Worm (Caenorhabditis elegans) whole organism, L1 larva: ENCODE measurements around the gene F02D10.6.

Source experiments
- Y116A8C.19 ChIP-seq: sonication (generic microtip); optimal IDR thresholded peaks from 2 replicates; lab custom pipeline; 2016; ENCODE audit warnings: missing compliant biosample characterization, missing genetic modification characterization, borderline replicate concordance
- dpl-1 ChIP-seq, 3 experiments: fragments of 150-350 bp in 2 of 3; sonication (generic microtip) in 1 of 3; optimal IDR thresholded peaks; 2 replicates each; lab custom pipeline; 2014 to 2017; ENCODE audit warnings: missing biosample characterization in 3 of 3, missing genetic modification characterization in 3 of 3, missing genetic modification reagents in 3 of 3
- lin-39 ChIP-seq: fragments of 150-350 bp; optimal IDR thresholded peaks from 2 replicates; lab custom pipeline; 2014; ENCODE audit warnings: missing biosample characterization, missing genetic modification reagents, missing genetic modification characterization
- nhr-19 ChIP-seq: fragments of 200-800 bp; sonication (Bioruptor generic); conservative IDR thresholded peaks from 2 replicates; pipeline ENCODE4 v1.3.6; 2022; ENCODE audit warnings: missing genetic modification characterization, missing compliant biosample characterization
- nhr-76 ChIP-seq: sonication (generic microtip); optimal IDR thresholded peaks from 2 replicates; lab custom pipeline; 2017; ENCODE audit warnings: missing biosample characterization, missing genetic modification characterization

- TF ChIP-seq nhr-76 (tag; lab: Kevin White, UChicago) (no peak), lin-39 (no peak), dpl-1 (GFP tag; optimal IDR thresholded peaks at IDR 0.05; lab: Kevin White, UChicago) (no peak), Y116A8C.19 (tag; lab: Kevin White, UChicago) (no peak), nhr-19 (no peak)
These were observed 42.3 kb upstream of the F02D10.6 start for ce11 chrX:13493762-13494161.
